Fruit fly (Drosophila melanogaster) whole organism: ENCODE data around the gene Oatp33Ea.

Source experiments
- CG8478 ChIP-seq: fragments of >200 bp; optimal IDR thresholded peaks from 2 replicates; lab custom pipeline; 2018; ENCODE audit warnings: inconsistent platforms
- EcR ChIP-seq, 2 experiments: fragments of >200 bp; optimal IDR thresholded peaks; 2 replicates each; lab custom pipeline; 2017; ENCODE audit warnings: missing biosample characterization in 2 of 2, missing genetic modification characterization in 2 of 2, missing genetic modification reagents in 2 of 2
- psq ChIP-seq: fragments of >200 bp; optimal IDR thresholded peaks from 2 replicates; lab custom pipeline; 2017

DNA sequence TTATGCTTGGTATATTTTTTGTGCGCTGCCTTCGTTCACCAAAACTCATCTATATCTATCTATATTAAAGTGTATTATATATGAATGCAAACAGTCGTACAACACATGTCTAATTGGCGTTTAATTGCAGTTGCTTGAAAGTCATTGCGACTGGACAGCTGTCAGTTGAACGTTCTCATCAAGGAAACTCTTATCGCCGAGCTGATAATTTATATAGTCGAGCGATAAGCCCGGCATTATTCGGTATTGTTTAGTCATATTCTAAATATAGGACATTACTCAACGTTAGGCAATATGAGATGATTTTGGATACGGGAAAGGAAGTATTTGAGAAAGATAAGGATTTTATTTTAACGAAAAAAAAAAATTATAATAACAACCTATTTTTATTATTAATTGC lies 49.5 kb upstream of the Oatp33Ea start:
- TF ChIP-seq CG8478 (lab: Kevin White, UChicago) (no peak), psq (lab: Kevin White, UChicago) (no peak), EcR (GFP tag; optimal IDR thresholded peaks at IDR 0.05; lab: Kevin White, UChicago) (no peak)
